Worm (Caenorhabditis elegans) whole organism, L1 larva: ENCODE measurements around the gene Y77E11A.7.

Experiments used
- Y116A8C.19 ChIP-seq: sonication (generic microtip); optimal IDR thresholded peaks from 2 replicates; lab custom pipeline; 2016; ENCODE audit warnings: missing compliant biosample characterization, missing genetic modification characterization, borderline replicate concordance
- ama-1 ChIP-seq: fragments of 150-350 bp; optimal IDR thresholded peaks from 2 replicates; lab custom pipeline; 2014
- blmp-1 ChIP-seq: fragments of 150-350 bp; optimal IDR thresholded peaks from 2 replicates; lab custom pipeline; 2014; ENCODE audit warnings: missing biosample characterization, missing genetic modification characterization
- ceh-63 ChIP-seq: fragments of 200-800 bp; sonication (Bioruptor generic); optimal IDR thresholded peaks from 2 replicates; lab custom pipeline; 2018; ENCODE audit warnings: mild to moderate bottlenecking, missing genetic modification characterization, missing compliant biosample characterization
- ceh-8 ChIP-seq: fragments of 200-800 bp; sonication (Bioruptor generic); optimal IDR thresholded peaks from 2 replicates; lab custom pipeline; 2018; ENCODE audit warnings: mild to moderate bottlenecking, missing genetic modification characterization, moderate library complexity, missing compliant biosample characterization
- ceh-82 ChIP-seq, 3 experiments: fragments of 150-350 bp in 1 of 3; sonication (generic microtip) in 2 of 3; optimal IDR thresholded peaks; 2 replicates each; lab custom pipeline; 2014 to 2017; ENCODE audit warnings: missing biosample characterization in 3 of 3, missing genetic modification characterization in 3 of 3
- efl-1 ChIP-seq, 4 experiments: fragments of 150-350 bp; optimal IDR thresholded peaks in 3 of 4; peaks in 1 of 4; 1 replicate in 1 of 4; 2 replicates in 3 of 4; lab custom pipeline; 2014; ENCODE audit warnings: missing biosample characterization in 2 of 4, missing genetic modification characterization in 2 of 4, missing genetic modification reagents in 2 of 4
- efl-3 ChIP-seq: fragments of 200-800 bp; sonication (Bioruptor generic); optimal IDR thresholded peaks from 2 replicates; lab custom pipeline; 2018; ENCODE audit warnings: mild to moderate bottlenecking, missing genetic modification characterization, missing compliant biosample characterization
- elt-3 ChIP-seq, 6 experiments: fragments of 150-350 bp in 1 of 6; sonication (generic microtip); optimal IDR thresholded peaks; 2 replicates each; lab custom pipeline; 2017 to 2018; ENCODE audit warnings: missing biosample characterization in 6 of 6, missing genetic modification characterization in 6 of 6, inconsistent platforms in 1 of 6
- fkh-4 ChIP-seq: sonication (generic microtip); optimal IDR thresholded peaks from 2 replicates; lab custom pipeline; 2016; ENCODE audit warnings: missing compliant biosample characterization, missing genetic modification characterization, borderline replicate concordance
- fkh-8 ChIP-seq: sonication (generic microtip); optimal IDR thresholded peaks from 2 replicates; lab custom pipeline; 2016; ENCODE audit warnings: mild to moderate bottlenecking, missing genetic modification characterization, missing compliant biosample characterization
- hlh-17 ChIP-seq: fragments of 200-800 bp; sonication (Bioruptor generic); optimal IDR thresholded peaks from 2 replicates; lab custom pipeline; 2018; ENCODE audit warnings: missing genetic modification characterization, mild to moderate bottlenecking, missing compliant biosample characterization, moderate library complexity, borderline replicate concordance
- hlh-4 ChIP-seq: sonication (generic microtip); optimal IDR thresholded peaks from 2 replicates; lab custom pipeline; 2016; ENCODE audit warnings: mild to moderate bottlenecking, missing genetic modification characterization, missing compliant biosample characterization
- isw-1 ChIP-seq: fragments of 200-800 bp; sonication (Bioruptor generic); IDR thresholded peaks from 2 replicates; pipeline ENCODE4 v1.3.6; 2022; ENCODE audit warnings: missing genetic modification characterization, missing compliant biosample characterization
- jun-1 ChIP-seq: fragments of 150-350 bp; optimal IDR thresholded peaks from 2 replicates; lab custom pipeline; 2014; ENCODE audit warnings: missing biosample characterization, missing genetic modification reagents, missing genetic modification characterization
- lin-15B ChIP-seq: fragments of 150-350 bp; sonication (generic microtip); optimal IDR thresholded peaks from 3 replicates; lab custom pipeline; 2014; ENCODE audit warnings: missing biosample characterization, missing genetic modification characterization
- lin-35 ChIP-seq, 2 experiments: fragments of 150-350 bp; optimal IDR thresholded peaks; 2 replicates each; lab custom pipeline; 2014; ENCODE audit warnings: missing biosample characterization in 2 of 2, missing genetic modification characterization in 2 of 2, missing genetic modification reagents in 2 of 2
- lsy-2 ChIP-seq, 2 experiments: fragments of 150-350 bp; optimal IDR thresholded peaks; 2 replicates each; lab custom pipeline; 2014; ENCODE audit warnings: missing biosample characterization in 2 of 2, missing genetic modification characterization in 2 of 2
- mdl-1 ChIP-seq, 2 experiments: fragments of 150-350 bp; optimal IDR thresholded peaks; 2 replicates each; lab custom pipeline; 2014 to 2017; ENCODE audit warnings: missing biosample characterization in 2 of 2, missing genetic modification characterization in 2 of 2, inconsistent platforms in 1 of 2
- nhr-19 ChIP-seq: fragments of 200-800 bp; sonication (Bioruptor generic); conservative IDR thresholded peaks from 2 replicates; pipeline ENCODE4 v1.3.6; 2022; ENCODE audit warnings: missing genetic modification characterization, missing compliant biosample characterization
- nhr-28 ChIP-seq: fragments of 150-350 bp; optimal IDR thresholded peaks from 2 replicates; lab custom pipeline; 2014; ENCODE audit warnings: missing biosample characterization, missing genetic modification characterization
- nhr-47 ChIP-seq: sonication (generic microtip); optimal IDR thresholded peaks from 2 replicates; lab custom pipeline; 2016; ENCODE audit warnings: mild to moderate bottlenecking, missing genetic modification characterization, moderate library complexity, missing compliant biosample characterization
- nhr-77 ChIP-seq: fragments of 150-350 bp; optimal IDR thresholded peaks from 2 replicates; lab custom pipeline; 2014; ENCODE audit warnings: missing biosample characterization, missing genetic modification characterization
- nhr-85 ChIP-seq: sonication (generic microtip); peaks from one replicate; lab custom pipeline; 2016; ENCODE audit warnings: missing genetic modification characterization, inconsistent platforms, missing compliant biosample characterization
- pag-3 ChIP-seq: sonication (generic microtip); optimal IDR thresholded peaks from 2 replicates; lab custom pipeline; 2017; ENCODE audit warnings: missing genetic modification characterization, mild to moderate bottlenecking, missing compliant biosample characterization, antibody characterized with exemption, borderline replicate concordance; ENCODE audit not compliant: insufficient read depth
- pax-3 ChIP-seq: fragments of 200-800 bp; sonication (Bioruptor generic); optimal IDR thresholded peaks from 2 replicates; lab custom pipeline; 2018; ENCODE audit warnings: mild to moderate bottlenecking, missing genetic modification characterization, moderate library complexity, missing compliant biosample characterization
- skn-1 ChIP-seq: fragments of 150-350 bp; optimal IDR thresholded peaks from 2 replicates; lab custom pipeline; 2014; ENCODE audit warnings: missing biosample characterization, missing genetic modification characterization
- snu-23 ChIP-seq: sonication (generic microtip); optimal IDR thresholded peaks from 2 replicates; lab custom pipeline; 2016; ENCODE audit warnings: missing genetic modification characterization, missing compliant biosample characterization
- sptf-1 ChIP-seq: fragments of 150-350 bp; optimal IDR thresholded peaks from 2 replicates; lab custom pipeline; 2014; ENCODE audit warnings: missing biosample characterization, missing genetic modification characterization
- unc-130 ChIP-seq: fragments of 150-350 bp; optimal IDR thresholded peaks from 2 replicates; lab custom pipeline; 2017; ENCODE audit warnings: missing biosample characterization, missing genetic modification characterization, inconsistent platforms
- unc-30 ChIP-seq: sonication (generic microtip); optimal IDR thresholded peaks from 2 replicates; lab custom pipeline; 2017; ENCODE audit warnings: missing biosample characterization, missing genetic modification characterization
- unc-86 ChIP-seq: sonication (generic microtip); optimal IDR thresholded peaks from 2 replicates; lab custom pipeline; 2016; ENCODE audit warnings: missing genetic modification characterization, missing compliant biosample characterization
- xbp-1 ChIP-seq: sonication (generic microtip); optimal IDR thresholded peaks from 2 replicates; lab custom pipeline; 2016; ENCODE audit warnings: missing genetic modification characterization, missing compliant biosample characterization
- zag-1 ChIP-seq: fragments of 150-350 bp; optimal IDR thresholded peaks from 2 replicates; lab custom pipeline; 2014; ENCODE audit warnings: missing biosample characterization, missing genetic modification characterization
- ztf-4 ChIP-seq: fragments of 150-350 bp; optimal IDR thresholded peaks from 2 replicates; lab custom pipeline; 2014; ENCODE audit warnings: missing biosample characterization, missing genetic modification characterization

Y77E11A.7 gene

DNA sequence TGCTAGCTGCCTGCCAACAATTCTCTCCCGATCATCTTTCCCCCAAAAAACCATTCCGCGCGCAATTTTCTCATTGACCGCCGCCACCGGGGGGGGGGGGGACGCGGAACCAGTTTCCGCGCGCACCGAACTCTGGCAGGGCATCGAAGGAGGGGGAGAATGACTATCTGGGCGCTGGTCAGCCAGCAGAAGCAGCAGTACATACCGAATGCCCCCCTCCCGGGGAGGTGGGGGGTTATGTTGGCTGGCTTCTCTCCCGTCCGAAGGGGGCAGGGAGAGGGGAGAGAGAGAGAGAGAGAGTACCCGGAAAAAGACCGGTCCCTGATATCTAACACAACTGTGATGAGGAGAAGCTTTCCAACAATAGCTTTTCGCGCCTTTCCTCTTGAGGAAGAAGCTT, 42.0 kb downstream of the Y77E11A.7 start:
- no peak for TF ChIP-seq ceh-63 (GFP tag; lab: Kevin White, UChicago)
- no peak for TF ChIP-seq unc-86 (tag; lab: Kevin White, UChicago)
- peak; percentile 5 for TF ChIP-seq blmp-1 (tag; lab: Kevin White, UChicago)
- peak; percentile 79 for TF ChIP-seq ceh-8 (GFP tag; lab: Kevin White, UChicago)

DNA sequence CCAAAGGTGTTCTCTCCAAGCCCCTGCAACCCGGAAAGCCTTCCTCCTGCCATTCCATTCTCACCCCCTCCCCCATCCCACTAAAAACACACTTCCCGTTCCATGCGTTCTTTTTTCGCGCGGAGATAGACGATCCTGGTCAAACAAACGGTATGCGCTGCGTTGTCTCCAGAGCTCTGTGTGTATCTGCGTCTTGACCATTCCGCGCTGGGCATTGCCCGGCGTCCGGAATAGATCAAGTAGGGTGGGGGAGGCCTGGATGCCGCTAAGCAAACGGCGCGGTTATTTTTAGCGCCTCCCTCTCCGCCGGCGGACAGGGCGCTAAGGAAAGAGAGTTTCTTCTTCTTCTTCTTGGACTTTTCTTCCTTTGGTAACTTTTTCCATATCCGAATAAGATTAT, 44.4 kb downstream of the Y77E11A.7 start:
- TF ChIP-seq fkh-8 (tag; lab: Kevin White, UChicago) (no peak), elt-3 (tag; optimal IDR thresholded peaks at IDR 0.05; lab: Kevin White, UChicago) (no peak), unc-30 (tag; lab: Kevin White, UChicago) (no peak), fkh-4 (tag; lab: Kevin White, UChicago) (no peak), pax-3 (no peak), snu-23 (GFP tag; lab: Kevin White, UChicago) (no peak), nhr-28 (no peak), hlh-17 (GFP tag; lab: Kevin White, UChicago) (no peak)

DNA sequence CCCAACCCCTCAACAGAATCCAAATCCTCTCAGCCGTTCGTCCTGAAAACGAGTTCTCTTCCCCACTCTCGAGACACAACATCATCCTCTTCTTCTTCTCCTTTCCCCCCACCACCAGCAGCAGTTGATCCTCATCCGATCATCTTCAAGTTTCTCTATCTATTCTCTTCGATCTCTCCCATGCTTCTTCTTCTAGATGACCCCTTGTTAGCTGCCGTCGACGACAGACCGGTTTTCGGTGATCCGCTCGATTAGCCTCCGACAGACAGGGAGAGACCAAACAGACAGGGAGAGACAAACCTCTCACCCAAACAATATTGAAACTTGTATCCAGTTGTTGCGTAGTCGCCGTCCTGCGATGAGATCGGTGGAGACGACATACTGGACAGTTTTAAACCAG, 48.3 kb downstream of the Y77E11A.7 start:
- no peak for TF ChIP-seq isw-1 (GFP tag; lab: Robert Waterston, UW)
- TF ChIP-seq snu-23 (GFP tag; lab: Kevin White, UChicago) = no peak
- TF ChIP-seq ztf-4 (tag; lab: Kevin White, UChicago) = peak; percentile 28
- no peak for TF ChIP-seq ama-1
- peak; percentile 1 for TF ChIP-seq jun-1 (tag; lab: Kevin White, UChicago)
- TF ChIP-seq unc-130 = no peak
- no peak for TF ChIP-seq nhr-77
- TF ChIP-seq blmp-1 (tag; lab: Kevin White, UChicago) = peak; percentile 88
- TF ChIP-seq lin-35 (GFP tag; optimal IDR thresholded peaks at IDR 0.05; lab: Kevin White, UChicago) = no peak
- no peak for TF ChIP-seq nhr-47
- no peak for TF ChIP-seq sptf-1 (tag; lab: Kevin White, UChicago)
- no peak for TF ChIP-seq nhr-85 (tag; lab: Kevin White, UChicago)
- TF ChIP-seq mdl-1 (tag; optimal IDR thresholded peaks at IDR 0.05; lab: Kevin White, UChicago) = no peak
- no peak for TF ChIP-seq ceh-8 (GFP tag; lab: Kevin White, UChicago)
- TF ChIP-seq xbp-1 (tag; lab: Kevin White, UChicago) = no peak

DNA sequence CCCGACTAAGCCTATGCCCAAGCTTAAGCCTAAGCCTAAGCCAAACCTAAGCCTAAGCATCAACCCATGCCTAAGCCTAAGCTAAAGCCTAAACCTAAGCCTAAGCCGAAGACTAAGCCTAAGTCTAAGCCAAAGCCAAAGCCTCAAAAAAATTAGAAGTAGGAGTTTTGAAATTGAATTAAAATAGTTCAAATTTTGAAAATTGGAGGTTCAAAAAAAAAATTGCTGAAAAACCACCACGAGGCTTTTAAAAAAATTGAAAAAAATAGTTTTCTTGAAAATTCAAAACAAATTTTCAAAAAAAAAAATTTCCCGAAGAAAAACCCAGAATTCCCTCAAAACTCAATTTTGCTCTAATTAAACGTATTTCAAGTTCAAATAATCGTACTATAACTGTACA, 52.6 kb downstream of the Y77E11A.7 start:
- TF ChIP-seq hlh-17 (GFP tag; lab: Kevin White, UChicago) (no peak), efl-1 (optimal IDR thresholded peaks at IDR 0.05; lab: Kevin White, UChicago) (no peak), efl-1 (GFP tag; optimal IDR thresholded peaks at IDR 0.05 in 1 of 2; lab: Kevin White, UChicago) (peak in 1 of 2 experiments; percentile 32), efl-3 (no peak), nhr-47 (no peak), unc-30 (tag; lab: Kevin White, UChicago) (no peak), pax-3 (no peak), nhr-85 (tag; lab: Kevin White, UChicago) (no peak), nhr-28 (no peak), nhr-19 (GFP tag; lab: Robert Waterston, UW) (no peak)

DNA sequence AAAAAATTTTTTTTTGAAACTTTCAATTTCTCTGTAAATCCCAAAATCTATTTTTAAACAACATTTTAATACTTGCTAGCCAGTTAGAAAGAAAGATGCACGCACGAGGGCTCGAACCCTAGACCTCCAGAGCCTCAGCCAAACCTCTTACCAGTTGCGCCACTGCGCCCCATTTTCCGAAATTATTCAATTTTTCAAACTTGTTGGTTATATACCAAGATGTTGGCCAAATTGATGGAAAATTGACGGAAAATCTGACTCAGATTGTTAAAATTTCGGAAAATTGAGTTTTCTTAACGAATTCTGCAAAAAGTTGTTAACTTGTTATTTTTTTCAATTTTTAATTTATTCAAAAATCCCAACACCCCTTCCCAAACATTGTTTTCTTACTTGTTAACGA, 53.9 kb downstream of the Y77E11A.7 start:
- TF ChIP-seq pag-3 (no peak), lsy-2 (tag; optimal IDR thresholded peaks at IDR 0.05; lab: Kevin White, UChicago) (no peak), Y116A8C.19 (tag; lab: Kevin White, UChicago) (no peak), ceh-82 (tag; optimal IDR thresholded peaks at IDR 0.05; lab: Kevin White, UChicago) (no peak), zag-1 (tag; lab: Kevin White, UChicago) (no peak), fkh-8 (tag; lab: Kevin White, UChicago) (no peak), lin-15B (tag; lab: Kevin White, UChicago) (no peak), ceh-8 (GFP tag; lab: Kevin White, UChicago) (no peak), skn-1 (no peak), hlh-4 (no peak), nhr-28 (no peak)
